Fruit fly (Drosophila melanogaster): ENCODE data around the gene CG13255.
A peak's percentile ranks its signal among the peaks of the same experiment; 100 is the strongest.

Gene CG13255

dm6 chr3L:20809088-20809999, 27.9 kb upstream of the CG13255 start, which contains the start of the genes CG3634 and HIPP1 (continued):
- TF ChIP-seq CG31365 (tag; optimal IDR thresholded peaks at IDR 0.05), result no peak
- TF ChIP-seq Bgb (GFP tag; IDR thresholded peaks at IDR 0.05; ENCODE audit: partially characterized antibody), result peak; percentile 41; the same call in 1 of the 2 replicates
- TF ChIP-seq inv (GFP tag; IDR thresholded peaks at IDR 0.05; ENCODE audit: partially characterized antibody), result peak; percentile 56
- TF ChIP-seq CTCF (GFP tag; optimal IDR thresholded peaks at IDR 0.05), result peak; percentile 2
- TF ChIP-seq Nf-YB (GFP tag; optimal IDR thresholded peaks at IDR 0.05), result peak; percentile 36
- TF ChIP-seq CG15514 (GFP tag; optimal IDR thresholded peaks at IDR 0.05), result peak; percentile 22
- TF ChIP-seq Myb (GFP tag; optimal IDR thresholded peaks at IDR 0.05), result peak; percentile 9
- peak; percentile 69; the same call in 1 of the 2 replicates for TF ChIP-seq unc-4 (GFP tag; IDR thresholded peaks at IDR 0.05; ENCODE audit: partially characterized antibody)
- no peak for TF ChIP-seq D (optimal IDR thresholded peaks at IDR 0.05)
- no peak for TF ChIP-seq D (GFP tag; optimal IDR thresholded peaks at IDR 0.05)
- no peak for TF ChIP-seq eyg (GFP tag; optimal IDR thresholded peaks at IDR 0.05)
- TF ChIP-seq en (GFP tag; optimal IDR thresholded peaks at IDR 0.05), result no peak
- no peak for TF ChIP-seq CG10209 (GFP tag; optimal IDR thresholded peaks at IDR 0.05)
- TF ChIP-seq pzg (GFP tag; optimal IDR thresholded peaks at IDR 0.05), result peak; percentile 60
- peak; percentile 75 for TF ChIP-seq CG14710 (tag; optimal IDR thresholded peaks at IDR 0.05)
- TF ChIP-seq nerfin-1 (tag; optimal IDR thresholded peaks at IDR 0.05), result peak; percentile 48
- no peak for TF ChIP-seq croc (GFP tag; conservative IDR thresholded peaks at IDR 0.05)
- peak; percentile 5; the same call in 1 of the 2 replicates for TF ChIP-seq CG3847 (GFP tag; IDR thresholded peaks at IDR 0.05)
- no peak for TF ChIP-seq danr (GFP tag; IDR thresholded peaks at IDR 0.05)
- peak; percentile 85 for TF ChIP-seq Ets65A (GFP tag)
- TF ChIP-seq row (GFP tag; IDR thresholded peaks at IDR 0.05), result peak; percentile 84
- TF ChIP-seq Sin3A (optimal IDR thresholded peaks at IDR 0.05), result peak; percentile 69
- TF ChIP-seq Dref (GFP tag; IDR thresholded peaks at IDR 0.05), result peak; percentile 65
- peak; percentile 39 for TF ChIP-seq CG9437 (GFP tag; optimal IDR thresholded peaks at IDR 0.05)
- no peak for TF ChIP-seq ems (GFP tag; optimal IDR thresholded peaks at IDR 0.05)
- peak; percentile 82 for TF ChIP-seq trem (tag; optimal IDR thresholded peaks at IDR 0.05)
- peak; percentile 39 for TF ChIP-seq CG12104 (GFP tag; optimal IDR thresholded peaks at IDR 0.05)
- 0 out of 2 replicates have a peak, but pooled peaks have one; percentile 23 for TF ChIP-seq rib (GFP tag; IDR thresholded peaks at IDR 0.05)
- no peak for TF ChIP-seq CG16863 (GFP tag; optimal IDR thresholded peaks at IDR 0.05)
- peak; percentile 42; the same call in 2 of the 3 replicates for TF ChIP-seq CG14860 (GFP tag; IDR thresholded peaks at IDR 0.05; ENCODE audit: partially characterized antibody)
- TF ChIP-seq Gsc (GFP tag; IDR thresholded peaks at IDR 0.05), result no peak
- no peak for TF ChIP-seq CG11696 (GFP tag; IDR thresholded peaks at IDR 0.05)
- TF ChIP-seq BEAF-32 (GFP tag; optimal IDR thresholded peaks at IDR 0.05), result peak; percentile 84
- no peak for TF ChIP-seq CG34422 (GFP tag; IDR thresholded peaks at IDR 0.05)
- TF ChIP-seq pan (optimal IDR thresholded peaks at IDR 0.05), result no peak
- peak in 1 of 2 experiments; percentile 21 for TF ChIP-seq pan (GFP tag; optimal IDR thresholded peaks at IDR 0.05 in 1 of 2, IDR thresholded peaks at IDR 0.05 in 1 of 2)
- no peak for TF ChIP-seq CG8765 (GFP tag; IDR thresholded peaks at IDR 0.05)
- TF ChIP-seq HLHmδ (GFP tag; optimal IDR thresholded peaks at IDR 0.05), result no peak
- peak; percentile 27 for TF ChIP-seq CG3995 (GFP tag; optimal IDR thresholded peaks at IDR 0.05)
- no peak; the same call in 2 of the 3 replicates for TF ChIP-seq CG17361 (GFP tag; IDR thresholded peaks at IDR 0.05)
- TF ChIP-seq NFAT (GFP tag; IDR thresholded peaks at IDR 0.05), result no peak
- no peak for TF ChIP-seq CG10543 (GFP tag; optimal IDR thresholded peaks at IDR 0.05)
- peak; percentile 90 for TF ChIP-seq MESR4 (GFP tag; optimal IDR thresholded peaks at IDR 0.05)
- TF ChIP-seq CG13424 (tag; optimal IDR thresholded peaks at IDR 0.05), result peak; percentile 1
- no peak for TF ChIP-seq abd-A (tag; optimal IDR thresholded peaks at IDR 0.05)
- no peak for TF ChIP-seq CG11695 (GFP tag; IDR thresholded peaks at IDR 0.05)
- TF ChIP-seq CG12659 (GFP tag; optimal IDR thresholded peaks at IDR 0.05), result peak; percentile 57
- no peak for TF ChIP-seq CG6813 (GFP tag; optimal IDR thresholded peaks at IDR 0.05)
- TF ChIP-seq pfk (GFP tag; optimal IDR thresholded peaks at IDR 0.05), result no peak

Data from whole organism, embryonic.